Worm (Caenorhabditis elegans): ENCODE data around the gene R04B5.7.

Gene R04B5.7

ce11 chrV:10081636-10082035 lies 8.7 kb downstream of the R04B5.7 start, which contains the start of gene nhr-205:
TSS of gene nhr-205 (minus strand) at chrV:10081776.
- TF ChIP-seq nhr-28 (tag; optimal IDR thresholded peaks at IDR 0.05) = peak; percentile 89
- no peak for TF ChIP-seq Y105C5A.15 (GFP tag; IDR thresholded peaks at IDR 0.05)
- TF ChIP-seq lin-13 (GFP tag; optimal IDR thresholded peaks at IDR 0.05) = no peak
- TF ChIP-seq nhr-77 (tag; optimal IDR thresholded peaks at IDR 0.05) = peak; percentile 89
- TF ChIP-seq nhr-11 (tag; optimal IDR thresholded peaks at IDR 0.05) = no peak
- TF ChIP-seq Y5F2A.4 (GFP tag; optimal IDR thresholded peaks at IDR 0.05) = no peak
- no peak for TF ChIP-seq hlh-11 (tag; optimal IDR thresholded peaks at IDR 0.05)
- no peak for TF ChIP-seq snpc-4 (tag; optimal IDR thresholded peaks at IDR 0.05)
- no peak for TF ChIP-seq ZK337.2 (GFP tag; IDR thresholded peaks at IDR 0.05)

ce11 chrV:10080905-10081304 lies 9.5 kb downstream of the R04B5.7 start:
- TF ChIP-seq unc-62 (GFP tag; optimal IDR thresholded peaks at IDR 0.05 in 1 of 2) (peak in 1 of 2 experiments; percentile 94), unc-62 (tag; optimal IDR thresholded peaks at IDR 0.05) (no peak), rbr-2 (tag; optimal IDR thresholded peaks at IDR 0.05) (no peak), Y75B8A.6 (GFP tag; IDR thresholded peaks at IDR 0.05) (no peak)

- TF ChIP-seq vab-7 (GFP tag; IDR thresholded peaks at IDR 0.05) (no peak), ceh-44 (GFP tag; IDR thresholded peaks at IDR 0.05) (no peak), ceh-32 (tag; optimal IDR thresholded peaks at IDR 0.05; ENCODE audit: poor library complexity) (no peak), nhr-41 (GFP tag; IDR thresholded peaks at IDR 0.05) (no peak), F26F4.8 (GFP tag; conservative IDR thresholded peaks at IDR 0.05) (no peak), nhr-102 (tag; optimal IDR thresholded peaks at IDR 0.05) (no peak), duxl-1 (tag; optimal IDR thresholded peaks at IDR 0.05; ENCODE audit: poor library complexity) (no peak), cey-2 (tag; optimal IDR thresholded peaks at IDR 0.05; ENCODE audit: borderline replicate concordance, insufficient read depth) (no peak), zfp-2 (tag; optimal IDR thresholded peaks at IDR 0.05) (no peak), nhr-77 (tag; optimal IDR thresholded peaks at IDR 0.05) (no peak), saeg-2 (GFP tag; IDR thresholded peaks at IDR 0.05) (no peak), lin-1 (GFP tag; IDR thresholded peaks at IDR 0.05) (no peak), fos-1 (tag; optimal IDR thresholded peaks at IDR 0.05) (no peak)
Observed at ce11 chrV:10078244-10078643, 12.1 kb downstream of the R04B5.7 start, which contains the start of gene R04B5.1. TSS of gene R04B5.1 (minus strand) at chrV:10078344.

- TF ChIP-seq nhr-28 (tag; optimal IDR thresholded peaks at IDR 0.05) (no peak), cey-2 (tag; optimal IDR thresholded peaks at IDR 0.05; ENCODE audit: borderline replicate concordance, insufficient read depth) (no peak), ceh-44 (GFP tag; IDR thresholded peaks at IDR 0.05) (no peak)
Observed at ce11 chrV:10075441-10075840, 14.9 kb downstream of the R04B5.7 start, which contains the start of gene F57A8.7. TSS of gene F57A8.7 (plus strand) at chrV:10075741.

ce11 chrV:10073793-10074192 lies 16.6 kb downstream of the R04B5.7 start, which contains the start of gene F57A8.6:
TSS of gene F57A8.6 (minus strand) at chrV:10073893.
- TF ChIP-seq daf-16 (GFP tag; optimal IDR thresholded peaks at IDR 0.05) (no peak), daf-16 (tag; optimal IDR thresholded peaks at IDR 0.05) (no peak)

ce11 chrV:10072721-10073120 lies 17.6 kb downstream of the R04B5.7 start:
- no peak for TF ChIP-seq ztf-7 (tag; optimal IDR thresholded peaks at IDR 0.05)
- TF ChIP-seq unc-62 (GFP tag; optimal IDR thresholded peaks at IDR 0.05 in 1 of 2) = peak in 1 of 2 experiments; percentile 91
- no peak for TF ChIP-seq unc-62 (tag; optimal IDR thresholded peaks at IDR 0.05)
- no peak for TF ChIP-seq nhr-28 (tag; optimal IDR thresholded peaks at IDR 0.05)

ce11 chrV:10070541-10070940 lies 19.8 kb downstream of the R04B5.7 start, which contains the start of gene nhr-192:
TSS of gene nhr-192 (minus strand) at chrV:10070641.
- TF ChIP-seq D1046.2 (GFP tag; IDR thresholded peaks at IDR 0.05) (no peak), unc-62 (GFP tag; optimal IDR thresholded peaks at IDR 0.05 in 1 of 2) (peak in 1 of 2 experiments; percentile 58), unc-62 (tag; optimal IDR thresholded peaks at IDR 0.05) (no peak)

Data from whole organism, L4 larva.